Worm (Caenorhabditis elegans) whole organism, late embryonic: ENCODE results near the gene ZK792.7.
A peak's percentile ranks its signal among the peaks of the same experiment; 100 is the strongest.

Experiments
- C08G9.2 ChIP-seq: sonication (generic microtip); optimal IDR thresholded peaks from 2 replicates; lab custom pipeline; 2016; ENCODE audit warnings: mild to moderate bottlenecking, missing genetic modification characterization, moderate library complexity, missing compliant biosample characterization
- C38D4.7 ChIP-seq: fragments of 200-800 bp; sonication (Bioruptor generic); optimal IDR thresholded peaks from 2 replicates; lab custom pipeline; 2018; ENCODE audit warnings: mild to moderate bottlenecking, missing genetic modification characterization, moderate library complexity, missing compliant biosample characterization
- F13H6.1 ChIP-seq: sonication (generic microtip); optimal IDR thresholded peaks from 2 replicates; lab custom pipeline; 2016; ENCODE audit warnings: missing genetic modification characterization, missing compliant biosample characterization
- K09A11.1 ChIP-seq: sonication (generic microtip); optimal IDR thresholded peaks from 2 replicates; lab custom pipeline; 2017; ENCODE audit warnings: antibody characterized with exemption, mild to moderate bottlenecking, missing genetic modification characterization, missing compliant biosample characterization; ENCODE audit not compliant: insufficient read depth
- ahr-1 ChIP-seq: sonication (generic microtip); optimal IDR thresholded peaks from 2 replicates; lab custom pipeline; 2016; ENCODE audit warnings: missing genetic modification characterization, missing compliant biosample characterization
- ceh-22 ChIP-seq: sonication (generic microtip); optimal IDR thresholded peaks from 2 replicates; lab custom pipeline; 2017; ENCODE audit warnings: missing biosample characterization, missing genetic modification characterization
- ceh-45 ChIP-seq: fragments of 200-800 bp; sonication (Bioruptor generic); IDR thresholded peaks from 2 replicates; pipeline ENCODE4 v1.3.6; 2022; ENCODE audit warnings: missing genetic modification reagents, missing genetic modification characterization, missing compliant biosample characterization
- ceh-6 ChIP-seq: fragments of 200-800 bp; sonication (Bioruptor generic); optimal IDR thresholded peaks from 2 replicates; lab custom pipeline; 2018; ENCODE audit warnings: mild to moderate bottlenecking, missing genetic modification characterization, missing compliant biosample characterization
- ceh-9 ChIP-seq: sonication (generic microtip); optimal IDR thresholded peaks from 2 replicates; lab custom pipeline; 2016; ENCODE audit warnings: mild to moderate bottlenecking, missing genetic modification characterization, inconsistent platforms, missing compliant biosample characterization
- dmd-4 ChIP-seq: sonication (generic microtip); optimal IDR thresholded peaks from 2 replicates; lab custom pipeline; 2016; ENCODE audit warnings: borderline replicate concordance, missing genetic modification characterization, missing compliant biosample characterization
- elt-2 ChIP-seq: sonication (generic microtip); optimal IDR thresholded peaks from 2 replicates; lab custom pipeline; 2016; ENCODE audit warnings: missing genetic modification reagents, missing genetic modification characterization, missing compliant biosample characterization
- eyg-1 ChIP-seq: sonication (generic microtip); optimal IDR thresholded peaks from 2 replicates; lab custom pipeline; 2016; ENCODE audit warnings: missing genotype, missing genetic modification characterization, missing compliant biosample characterization
- fax-1 ChIP-seq: sonication (generic microtip); optimal IDR thresholded peaks from 2 replicates; lab custom pipeline; 2016; ENCODE audit warnings: missing genotype, missing genetic modification characterization, missing compliant biosample characterization
- fkh-10 ChIP-seq: fragments of 150-350 bp; optimal IDR thresholded peaks from 2 replicates; lab custom pipeline; 2014; ENCODE audit warnings: missing biosample characterization, missing genetic modification reagents, missing genetic modification characterization
- fkh-6 ChIP-seq: sonication (generic microtip); optimal IDR thresholded peaks from 2 replicates; lab custom pipeline; 2016; ENCODE audit warnings: missing genetic modification characterization, missing compliant biosample characterization
- gmeb-2 ChIP-seq: sonication (generic microtip); optimal IDR thresholded peaks from 2 replicates; lab custom pipeline; 2016; ENCODE audit warnings: missing genetic modification characterization, inconsistent platforms, missing compliant biosample characterization
- hlh-30 ChIP-seq: sonication (generic microtip); optimal IDR thresholded peaks from 2 replicates; lab custom pipeline; 2017; ENCODE audit warnings: antibody characterized with exemption, missing genetic modification characterization, missing compliant biosample characterization; ENCODE audit not compliant: insufficient read depth
- hlh-6 ChIP-seq: sonication (generic microtip); optimal IDR thresholded peaks from 2 replicates; lab custom pipeline; 2016; ENCODE audit warnings: missing genotype, missing genetic modification characterization, missing compliant biosample characterization
- hlh-8 ChIP-seq: sonication (generic microtip); optimal IDR thresholded peaks from 2 replicates; lab custom pipeline; 2016; ENCODE audit warnings: missing genotype, missing genetic modification characterization, missing compliant biosample characterization
- lim-6 ChIP-seq: sonication (generic microtip); optimal IDR thresholded peaks from 2 replicates; lab custom pipeline; 2016; ENCODE audit warnings: missing genetic modification characterization, missing compliant biosample characterization
- madf-2 ChIP-seq: sonication (generic microtip); optimal IDR thresholded peaks from 2 replicates; lab custom pipeline; 2017; ENCODE audit warnings: missing genetic modification characterization, missing compliant biosample characterization
- nfya-1 ChIP-seq: sonication (generic microtip); optimal IDR thresholded peaks from 2 replicates; lab custom pipeline; 2017; ENCODE audit warnings: missing genetic modification characterization, mild to moderate bottlenecking, missing compliant biosample characterization, antibody characterized with exemption, moderate library complexity
- nhr-232 ChIP-seq: sonication (generic microtip); optimal IDR thresholded peaks from 2 replicates; lab custom pipeline; 2016; ENCODE audit warnings: missing genetic modification characterization, missing compliant biosample characterization
- odd-2 ChIP-seq: sonication (generic microtip); optimal IDR thresholded peaks from 2 replicates; lab custom pipeline; 2017; ENCODE audit warnings: antibody characterized with exemption, mild to moderate bottlenecking, missing genetic modification characterization, missing compliant biosample characterization
- pax-1 ChIP-seq: fragments of 150-350 bp; optimal IDR thresholded peaks from 2 replicates; lab custom pipeline; 2014; ENCODE audit warnings: missing biosample characterization, missing genetic modification characterization
- pha-2 ChIP-seq: sonication (generic microtip); optimal IDR thresholded peaks from 2 replicates; lab custom pipeline; 2017; ENCODE audit warnings: mild to moderate bottlenecking, missing genetic modification characterization, missing compliant biosample characterization
- pha-4 ChIP-seq: fragments of 150-350 bp; optimal IDR thresholded peaks from 2 replicates; lab custom pipeline; 2018; ENCODE audit warnings: missing biosample characterization, missing genetic modification reagents, missing genetic modification characterization
- ref-2 ChIP-seq: sonication (generic microtip); optimal IDR thresholded peaks from 2 replicates; lab custom pipeline; 2016; ENCODE audit warnings: missing genetic modification characterization, missing compliant biosample characterization
- rnt-1 ChIP-seq: sonication (generic microtip); optimal IDR thresholded peaks from 2 replicates; lab custom pipeline; 2016; ENCODE audit warnings: missing genetic modification characterization, missing compliant biosample characterization
- sox-2 ChIP-seq: fragments of 200-800 bp; sonication (Bioruptor generic); IDR thresholded peaks from 2 replicates; pipeline ENCODE4 v1.3.6; 2022; ENCODE audit warnings: missing genetic modification reagents, missing genetic modification characterization, missing compliant biosample characterization
- sox-4 ChIP-seq: sonication (generic microtip); optimal IDR thresholded peaks from 2 replicates; lab custom pipeline; 2017; ENCODE audit warnings: mild to moderate bottlenecking, missing genetic modification characterization, inconsistent platforms, missing compliant biosample characterization
- syd-9 ChIP-seq: sonication (generic microtip); optimal IDR thresholded peaks from 2 replicates; lab custom pipeline; 2016; ENCODE audit warnings: mild to moderate bottlenecking, missing genetic modification characterization, moderate library complexity, missing compliant biosample characterization
- unc-86 ChIP-seq: sonication (generic microtip); optimal IDR thresholded peaks from 2 replicates; lab custom pipeline; 2016; ENCODE audit warnings: missing genetic modification characterization, missing compliant biosample characterization
- zip-5 ChIP-seq: sonication (generic microtip); optimal IDR thresholded peaks from 2 replicates; lab custom pipeline; 2016; ENCODE audit warnings: missing genetic modification characterization, missing compliant biosample characterization

The ZK792.7 gene

DNA sequence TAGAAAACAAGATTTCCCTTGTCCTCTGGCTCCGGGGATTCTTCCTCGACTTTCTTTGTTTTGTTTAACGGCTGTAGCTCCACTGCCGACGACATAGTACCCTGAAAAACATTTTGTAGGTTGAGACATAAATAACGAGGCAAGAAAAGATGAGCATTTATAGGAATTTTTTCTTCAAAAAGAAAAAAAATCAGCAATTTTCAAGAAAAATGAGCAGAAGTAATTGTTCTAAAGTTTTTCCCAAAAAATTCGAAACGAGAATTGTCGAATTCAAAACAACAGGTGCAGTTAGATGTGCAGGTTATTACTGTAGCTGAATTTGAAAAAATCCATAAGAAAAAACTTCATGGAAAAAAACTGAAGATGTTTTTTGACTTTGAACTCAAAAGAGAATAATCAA lies 38.9 kb upstream of the ZK792.7 start, which contains the start of gene ent-1:
Gene ent-1 (minus strand): TSS at position 101 of the 400 bp plus-strand sequence.
- TF ChIP-seq gmeb-2 (tag; lab: Kevin White, UChicago), result no peak
- no peak for TF ChIP-seq lim-6 (tag; lab: Kevin White, UChicago)
- no peak for TF ChIP-seq C38D4.7 (GFP tag; lab: Kevin White, UChicago)
- TF ChIP-seq ceh-6, result no peak
- no peak for TF ChIP-seq ceh-22 (tag; lab: Kevin White, UChicago)
- no peak for TF ChIP-seq rnt-1 (tag; lab: Kevin White, UChicago)
- no peak for TF ChIP-seq F13H6.1 (tag; lab: Kevin White, UChicago)
- TF ChIP-seq hlh-8 (tag; lab: Kevin White, UChicago), result no peak
- no peak for TF ChIP-seq fkh-10 (GFP tag; lab: Kevin White, UChicago)
- no peak for TF ChIP-seq fkh-6 (tag; lab: Kevin White, UChicago)

DNA sequence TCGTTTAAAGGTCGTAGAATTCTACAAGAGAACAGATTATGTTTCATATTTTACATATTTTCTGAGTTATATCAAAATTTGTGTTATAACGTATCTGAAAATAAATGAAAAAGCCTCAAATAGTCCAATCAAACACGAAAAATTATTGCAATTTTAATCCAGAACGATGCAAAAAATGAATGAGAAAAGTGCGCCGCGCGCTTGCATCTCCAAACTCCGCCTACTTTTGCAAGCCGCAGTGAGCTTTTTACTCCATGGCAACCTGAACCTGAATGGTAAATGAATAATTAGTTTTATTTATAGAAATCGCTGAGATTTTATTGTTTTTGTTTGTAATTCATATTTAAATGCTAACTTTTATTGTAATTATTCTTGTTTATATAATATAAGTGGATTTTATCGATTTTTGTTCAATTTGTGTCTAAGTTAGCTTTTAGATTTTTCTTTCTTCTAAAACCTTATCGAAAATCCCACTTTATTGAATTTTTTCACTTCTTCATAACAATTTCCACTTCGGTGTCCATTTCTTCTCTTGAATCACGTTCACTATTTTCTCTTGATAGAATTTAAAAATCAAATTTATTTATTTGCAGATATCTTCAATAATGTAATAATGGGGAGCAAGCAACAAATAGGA lies 38.0 kb upstream of the ZK792.7 start, which contains the start of gene ZK809.5:
Gene ZK809.5 (plus strand): TSS at position 587 of the 637 bp plus-strand sequence.
- TF ChIP-seq elt-2 (peak; percentile 9), nfya-1 (tag; lab: Kevin White, UChicago) (peak; percentile 12), pha-2 (no peak)

DNA sequence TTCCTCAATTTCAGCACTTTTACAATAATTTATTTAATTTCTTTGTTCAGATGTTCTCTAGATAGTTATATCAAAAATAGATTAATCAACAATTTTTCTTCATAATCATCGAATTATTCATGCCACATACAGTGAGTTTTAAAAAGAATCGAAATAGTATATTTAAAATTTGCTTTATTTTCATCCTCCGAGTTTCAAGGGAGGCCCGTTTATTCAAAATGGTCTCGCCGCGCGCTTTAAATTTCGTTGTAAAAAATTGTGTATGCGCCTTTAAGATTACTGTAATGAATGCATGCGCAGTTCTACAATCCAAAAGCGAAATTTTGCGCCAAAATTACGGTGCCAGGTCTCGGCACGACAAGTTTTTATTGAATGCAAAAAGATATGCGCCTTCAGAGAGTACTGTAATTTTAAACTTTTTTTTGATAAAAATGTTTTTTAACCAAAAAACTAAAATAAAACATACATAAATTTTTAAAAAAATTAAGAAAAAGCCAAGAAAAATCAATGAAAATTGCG lies 34.4 kb upstream of the ZK792.7 start, which contains the start of gene ZK792.1:
Gene ZK792.1 (plus strand): TSS at position 51 of the 519 bp plus-strand sequence.
- TF ChIP-seq hlh-6 (no peak), ceh-6 (no peak), madf-2 (tag; lab: Kevin White, UChicago) (no peak), rnt-1 (tag; lab: Kevin White, UChicago) (no peak), ref-2 (tag; lab: Kevin White, UChicago) (no peak), ahr-1 (tag; lab: Kevin White, UChicago) (no peak), lim-6 (tag; lab: Kevin White, UChicago) (no peak), sox-2 (GFP tag; lab: Robert Waterston, UW) (no peak), pha-2 (no peak), C08G9.2 (no peak), fkh-6 (tag; lab: Kevin White, UChicago) (no peak), fax-1 (tag; lab: Kevin White, UChicago) (no peak), ceh-9 (no peak), dmd-4 (tag; lab: Kevin White, UChicago) (no peak), ceh-45 (GFP tag; lab: Robert Waterston, UW) (no peak), unc-86 (tag; lab: Kevin White, UChicago) (no peak), K09A11.1 (no peak)
- TF ChIP-seq, all 69 proteins: peak for 0

DNA sequence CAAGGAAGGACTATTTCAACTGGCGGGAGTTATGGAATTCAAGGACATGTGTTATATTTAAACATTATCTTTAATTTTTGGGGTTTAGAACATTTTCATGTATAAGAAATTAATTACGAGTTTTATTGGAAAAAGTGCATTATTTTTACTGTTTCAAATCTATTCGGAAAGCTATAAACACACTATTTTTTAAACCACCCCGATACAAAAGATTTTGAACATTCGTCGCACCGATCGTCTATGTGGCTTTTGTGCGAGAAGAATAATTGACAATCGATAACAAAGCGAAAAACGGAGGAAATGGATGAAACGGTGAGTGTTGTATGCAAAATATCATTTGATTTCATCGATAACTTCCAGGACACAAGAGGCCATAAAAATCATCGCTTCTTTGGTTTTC lies 29.2 kb upstream of the ZK792.7 start, which contains the start of gene ZK809.9:
Gene ZK809.9 (plus strand): TSS at position 301 of the 400 bp plus-strand sequence.
- TF ChIP-seq elt-2 (no peak), eyg-1 (tag; lab: Kevin White, UChicago) (no peak), hlh-30 (tag; lab: Kevin White, UChicago) (no peak), odd-2 (tag; lab: Kevin White, UChicago) (no peak), ahr-1 (tag; lab: Kevin White, UChicago) (no peak), syd-9 (tag; lab: Kevin White, UChicago) (no peak), nhr-232 (tag; lab: Kevin White, UChicago) (no peak), fkh-10 (GFP tag; lab: Kevin White, UChicago) (no peak), zip-5 (tag; lab: Kevin White, UChicago) (no peak), pax-1 (tag; lab: Kevin White, UChicago) (no peak)

DNA sequence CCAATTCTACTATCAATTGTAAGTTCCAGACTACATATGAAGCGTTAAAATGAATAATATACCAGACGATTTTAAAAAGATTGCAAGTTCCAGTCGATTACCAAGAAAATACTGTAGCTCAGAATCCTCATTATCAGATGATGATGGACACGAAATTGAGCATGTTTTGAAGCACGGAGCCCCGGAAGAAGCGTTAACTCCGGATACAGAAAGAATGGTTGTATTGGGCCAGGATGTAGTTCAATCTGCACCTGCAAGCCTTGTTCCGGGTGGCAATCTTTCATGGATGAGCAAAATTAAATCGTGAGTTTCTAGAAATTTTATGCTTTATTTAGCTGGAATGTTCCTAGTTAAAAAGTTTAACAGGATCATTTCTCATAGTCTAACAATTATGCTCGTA lies 26.2 kb upstream of the ZK792.7 start, which contains the start of gene atg-4.2:
Gene atg-4.2 (plus strand): TSS at position 24 of the 400 bp plus-strand sequence.
- no peak for TF ChIP-seq sox-4 (tag; lab: Kevin White, UChicago)
- TF ChIP-seq fkh-6 (tag; lab: Kevin White, UChicago), result no peak
- TF ChIP-seq pha-4, result no peak
- TF ChIP-seq lim-6 (tag; lab: Kevin White, UChicago), result no peak
